Fruit fly (Drosophila melanogaster): Measurements from ENCODE around the gene CG43049.

Gene CG43049

dm6 chr3L:18891986-18892385, 32.9 kb upstream of the CG43049 start, which contains the start of gene NijB:
TSS of gene NijB (plus strand) at chr3L:18892383.
- peak; percentile 83 for TF ChIP-seq EcR (GFP tag; optimal IDR thresholded peaks at IDR 0.05)
- TF ChIP-seq CG12605 (GFP tag; IDR thresholded peaks at IDR 0.05) = no peak
- no peak for TF ChIP-seq Pif1B (GFP tag; optimal IDR thresholded peaks at IDR 0.05)
- no peak for TF ChIP-seq CG15710 (tag; optimal IDR thresholded peaks at IDR 0.05)

- TF ChIP-seq Ets98B (GFP tag; IDR thresholded peaks at IDR 0.05) = peak; percentile 63; the same call in 1 of the 2 replicates
- no peak for TF ChIP-seq CG15710 (tag; optimal IDR thresholded peaks at IDR 0.05)
- no peak for TF ChIP-seq CG10348 (GFP tag; IDR thresholded peaks at IDR 0.05)
- peak; percentile 27; the same call in 1 of the 2 replicates for TF ChIP-seq CG32121 (GFP tag; IDR thresholded peaks at IDR 0.05)
- TF ChIP-seq CG4496 (GFP tag; IDR thresholded peaks at IDR 0.05) = peak; percentile 77
- TF ChIP-seq CG12605 (GFP tag; IDR thresholded peaks at IDR 0.05) = peak; percentile 46; the same call in 1 of the 2 replicates
These were observed 29.8 kb upstream of the CG43049 start for dm6 chr3L:18895079-18895478.

- no peak for TF ChIP-seq Pif1B (GFP tag; optimal IDR thresholded peaks at IDR 0.05)
- no peak for TF ChIP-seq rn (GFP tag; IDR thresholded peaks at IDR 0.05)
- TF ChIP-seq CG32121 (GFP tag; IDR thresholded peaks at IDR 0.05) = no peak
- TF ChIP-seq fd96Ca (GFP tag; IDR thresholded peaks at IDR 0.05) = no peak
- TF ChIP-seq CG8159 (tag; optimal IDR thresholded peaks at IDR 0.05) = no peak
- TF ChIP-seq CG4496 (GFP tag; IDR thresholded peaks at IDR 0.05) = 0 out of 3 replicates have a peak, but pooled peaks have one; percentile 53
- TF ChIP-seq CG13204 (GFP tag; optimal IDR thresholded peaks at IDR 0.05) = no peak
- TF ChIP-seq CG34367 (tag; optimal IDR thresholded peaks at IDR 0.05) = no peak
- TF ChIP-seq CG14655 (GFP tag; optimal IDR thresholded peaks at IDR 0.05) = no peak
- peak; percentile 51 for TF ChIP-seq EcR (GFP tag; optimal IDR thresholded peaks at IDR 0.05)
- no peak for TF ChIP-seq gl (tag; optimal IDR thresholded peaks at IDR 0.05)
- TF ChIP-seq CG12605 (GFP tag; IDR thresholded peaks at IDR 0.05) = no peak
- TF ChIP-seq CG10348 (GFP tag; IDR thresholded peaks at IDR 0.05) = no peak
- TF ChIP-seq CG15710 (tag; optimal IDR thresholded peaks at IDR 0.05) = no peak
- no peak for TF ChIP-seq CG9948 (tag; optimal IDR thresholded peaks at IDR 0.05)
These were observed 28.5 kb upstream of the CG43049 start for dm6 chr3L:18896297-18896863.

- TF ChIP-seq CG4496 (GFP tag; IDR thresholded peaks at IDR 0.05) (0 out of 3 replicates have a peak, but pooled peaks have one; percentile 5), CG12605 (GFP tag; IDR thresholded peaks at IDR 0.05) (no peak), D1 (tag; optimal IDR thresholded peaks at IDR 0.05) (peak; percentile 50)
These were observed 27.3 kb upstream of the CG43049 start for dm6 chr3L:18897459-18898085.

dm6 chr3L:18898086-18898470, 26.8 kb upstream of the CG43049 start, which contains the start of gene CG3902:
TSS of gene CG3902 (minus strand) at chr3L:18898293.
- TF ChIP-seq Snoo (tag; optimal IDR thresholded peaks at IDR 0.05) (peak; percentile 25), EcR (GFP tag; optimal IDR thresholded peaks at IDR 0.05) (peak; percentile 66), CG32121 (GFP tag; IDR thresholded peaks at IDR 0.05) (peak; percentile 37; the same call in 1 of the 2 replicates), CG17806 (tag; optimal IDR thresholded peaks at IDR 0.05) (no peak), Ets98B (GFP tag; IDR thresholded peaks at IDR 0.05) (peak; percentile 49; the same call in 1 of the 2 replicates)

- no peak for TF ChIP-seq Pif1A (GFP tag; optimal IDR thresholded peaks at IDR 0.05)
- TF ChIP-seq CG17806 (tag; optimal IDR thresholded peaks at IDR 0.05) = peak; percentile 23
- peak; percentile 32 for TF ChIP-seq CG34367 (tag; optimal IDR thresholded peaks at IDR 0.05)
- TF ChIP-seq CG12605 (GFP tag; IDR thresholded peaks at IDR 0.05) = peak; percentile 32; the same call in 1 of the 2 replicates
- peak; percentile 54 for TF ChIP-seq CG8159 (tag; optimal IDR thresholded peaks at IDR 0.05)
- TF ChIP-seq CG4496 (GFP tag; IDR thresholded peaks at IDR 0.05) = 0 out of 3 replicates have a peak, but pooled peaks have one; percentile 16
- TF ChIP-seq D1 (tag; optimal IDR thresholded peaks at IDR 0.05) = no peak
- TF ChIP-seq CG8301 (tag; optimal IDR thresholded peaks at IDR 0.05) = no peak
- TF ChIP-seq CG13204 (GFP tag; optimal IDR thresholded peaks at IDR 0.05) = no peak
- TF ChIP-seq CG10348 (GFP tag; IDR thresholded peaks at IDR 0.05) = no peak
- TF ChIP-seq Snoo (tag; optimal IDR thresholded peaks at IDR 0.05) = peak; percentile 51
- peak; percentile 27; the same call in 1 of the 2 replicates for TF ChIP-seq CG32121 (GFP tag; IDR thresholded peaks at IDR 0.05)
- TF ChIP-seq CG15710 (tag; optimal IDR thresholded peaks at IDR 0.05) = peak; percentile 65
- peak; percentile 20 for TF ChIP-seq CG9948 (tag; optimal IDR thresholded peaks at IDR 0.05)
- peak; percentile 33 for TF ChIP-seq gl (tag; optimal IDR thresholded peaks at IDR 0.05)
These were observed 26.1 kb upstream of the CG43049 start, which contains the start of gene RpL26 for dm6 chr3L:18898770-18899278. TSS of gene RpL26 (plus strand) at chr3L:18898875.

- TF ChIP-seq CG17806 (tag; optimal IDR thresholded peaks at IDR 0.05) (no peak), rn (GFP tag; IDR thresholded peaks at IDR 0.05) (no peak), CG8159 (tag; optimal IDR thresholded peaks at IDR 0.05) (no peak), fd96Ca (GFP tag; IDR thresholded peaks at IDR 0.05) (no peak), CG4496 (GFP tag; IDR thresholded peaks at IDR 0.05) (no peak), CG9948 (tag; optimal IDR thresholded peaks at IDR 0.05) (no peak), CG12605 (GFP tag; IDR thresholded peaks at IDR 0.05) (no peak), CG10348 (GFP tag; IDR thresholded peaks at IDR 0.05) (no peak), CG34367 (tag; optimal IDR thresholded peaks at IDR 0.05) (no peak), CG15710 (tag; optimal IDR thresholded peaks at IDR 0.05) (no peak)
These were observed 23.5 kb upstream of the CG43049 start, which contains the start of the genes arx and CG6843 for dm6 chr3L:18901411-18901810. TSS of gene arx (minus strand) at chr3L:18901554. TSS of gene CG6843 (plus strand) at chr3L:18901594.

Measured in whole organism, pupa.